Fruit fly (Drosophila melanogaster) whole organism, embryonic: Measurements from ENCODE around the gene mRpS2.

Experiments
- CG11085 ChIP-seq: fragments of 200-800 bp; sonication (Bioruptor generic); IDR thresholded peaks from 2 replicates; pipeline ENCODE4 v1.3.6; 2022; ENCODE audit warnings: missing biosample characterization, missing genetic modification characterization
- CG11504 ChIP-seq: fragments of 200-800 bp; sonication (Bioruptor generic); optimal IDR thresholded peaks from 3 replicates; lab custom pipeline; 2019; ENCODE audit warnings: missing biosample characterization, mild to moderate bottlenecking, missing genetic modification characterization, moderate library complexity
- CG11695 ChIP-seq: fragments of 200-800 bp; sonication (Bioruptor generic); IDR thresholded peaks from 3 replicates; pipeline ENCODE4 v1.3.6; 2022; ENCODE audit warnings: missing biosample characterization, missing genetic modification characterization
- CG12071 ChIP-seq: fragments of 200-800 bp; sonication (Bioruptor generic); optimal IDR thresholded peaks from 3 replicates; lab custom pipeline; 2018; ENCODE audit warnings: missing biosample characterization, mild to moderate bottlenecking, missing genetic modification characterization
- CG12104 ChIP-seq: fragments of 200-800 bp; sonication (Bioruptor generic); optimal IDR thresholded peaks from 3 replicates; lab custom pipeline; 2016; ENCODE audit warnings: missing biosample characterization, missing genetic modification characterization
- CG12769 ChIP-seq: fragments of 200-800 bp; sonication (Bioruptor generic); optimal IDR thresholded peaks from 2 replicates; lab custom pipeline; 2019; ENCODE audit warnings: missing biosample characterization, mild to moderate bottlenecking, missing genetic modification characterization, moderate library complexity
- CG14050 ChIP-seq: fragments of 200-800 bp; sonication (Bioruptor generic); IDR thresholded peaks from 3 replicates; pipeline ENCODE4 v1.3.6; 2022; ENCODE audit warnings: missing biosample characterization, missing genetic modification characterization
- CG14860 ChIP-seq: fragments of 200-800 bp; sonication (Bioruptor generic); IDR thresholded peaks from 3 replicates; pipeline ENCODE4 v1.3.6; 2022; ENCODE audit warnings: missing biosample characterization, missing genetic modification characterization; ENCODE audit not compliant: partially characterized antibody
- CG15601 ChIP-seq: fragments of 200-800 bp; sonication (Bioruptor generic); optimal IDR thresholded peaks from 3 replicates; lab custom pipeline; 2019; ENCODE audit warnings: missing biosample characterization, mild to moderate bottlenecking, missing genetic modification characterization, moderate library complexity
- CG15696 ChIP-seq: fragments of 200-800 bp; sonication (Bioruptor generic); optimal IDR thresholded peaks from 2 replicates; lab custom pipeline; 2019; ENCODE audit warnings: missing biosample characterization, mild to moderate bottlenecking, missing genetic modification characterization, moderate library complexity
- CG17385 ChIP-seq: fragments of 200-800 bp; sonication (Bioruptor generic); optimal IDR thresholded peaks from 3 replicates; lab custom pipeline; 2018; ENCODE audit warnings: missing biosample characterization, mild to moderate bottlenecking, missing genetic modification characterization
- CG17612 ChIP-seq: fragments of 200-800 bp; sonication (Bioruptor generic); IDR thresholded peaks from 2 replicates; pipeline ENCODE4 v1.3.6; 2022; ENCODE audit warnings: missing biosample characterization, missing genetic modification characterization
- CG1792 ChIP-seq: fragments of 200-800 bp; sonication (Bioruptor generic); optimal IDR thresholded peaks from 2 replicates; lab custom pipeline; 2016; ENCODE audit warnings: missing biosample characterization, missing genetic modification characterization
- CG1832 ChIP-seq: fragments of 200-800 bp; sonication (Bioruptor generic); optimal IDR thresholded peaks from 2 replicates; lab custom pipeline; 2017; ENCODE audit warnings: missing biosample characterization, mild to moderate bottlenecking, missing genetic modification characterization, inconsistent platforms
- CG18476 ChIP-seq: fragments of 200-800 bp; sonication (Bioruptor generic); optimal IDR thresholded peaks from 2 replicates; lab custom pipeline; 2016; ENCODE audit warnings: missing biosample characterization, mild to moderate bottlenecking, missing genetic modification characterization
- CG2678 ChIP-seq: fragments of 200-800 bp; sonication (Bioruptor generic); optimal IDR thresholded peaks from 3 replicates; lab custom pipeline; 2019; ENCODE audit warnings: missing biosample characterization, mild to moderate bottlenecking, missing genetic modification characterization, moderate library complexity
- CG30403 ChIP-seq: fragments of 200-800 bp; sonication (Bioruptor generic); optimal IDR thresholded peaks from 3 replicates; lab custom pipeline; 2016; ENCODE audit warnings: missing biosample characterization, missing genetic modification characterization
- CG34376 ChIP-seq: fragments of 200-800 bp; sonication (Bioruptor generic); optimal IDR thresholded peaks from 2 replicates; lab custom pipeline; 2018; ENCODE audit warnings: missing biosample characterization, mild to moderate bottlenecking, missing genetic modification characterization
- CG43689 ChIP-seq: fragments of 200-800 bp; sonication (Bioruptor generic); IDR thresholded peaks from 2 replicates; pipeline ENCODE4 v1.3.6; 2022; ENCODE audit warnings: missing biosample characterization, missing genetic modification characterization
- CG4404 ChIP-seq: fragments of 200-800 bp; sonication (Bioruptor generic); IDR thresholded peaks from 2 replicates; pipeline ENCODE4 v1.3.6; 2022; ENCODE audit warnings: missing biosample characterization, missing genetic modification characterization
- CG4424 ChIP-seq: fragments of 200-800 bp; sonication (Bioruptor generic); optimal IDR thresholded peaks from 3 replicates; lab custom pipeline; 2016; ENCODE audit warnings: missing biosample characterization, missing genetic modification characterization
- CG6175 ChIP-seq: fragments of 200-800 bp; sonication (Bioruptor generic); IDR thresholded peaks from 3 replicates; pipeline ENCODE4 v1.3.6; 2022; ENCODE audit warnings: missing biosample characterization, missing genetic modification characterization
- CG6689 ChIP-seq: fragments of 200-800 bp; sonication (Bioruptor generic); IDR thresholded peaks from 2 replicates; pipeline ENCODE4 v1.3.6; 2022; ENCODE audit warnings: missing biosample characterization, missing genetic modification characterization
- CG6854 ChIP-seq: fragments of 200-800 bp; sonication (Bioruptor generic); optimal IDR thresholded peaks from 3 replicates; lab custom pipeline; 2017; ENCODE audit warnings: missing biosample characterization, mild to moderate bottlenecking, missing genetic modification characterization
- CG8089 ChIP-seq: fragments of 200-800 bp; sonication (Bioruptor generic); optimal IDR thresholded peaks from 3 replicates; lab custom pipeline; 2016; ENCODE audit warnings: missing biosample characterization, missing genetic modification characterization
- CG9215 ChIP-seq: fragments of 200-800 bp; sonication (Bioruptor generic); IDR thresholded peaks from 2 replicates; pipeline ENCODE4 v1.3.6; 2022; ENCODE audit warnings: missing biosample characterization, missing genetic modification characterization
- CG9797 ChIP-seq: fragments of 200-800 bp; sonication (Bioruptor generic); optimal IDR thresholded peaks from 3 replicates; lab custom pipeline; 2018; ENCODE audit warnings: missing biosample characterization, mild to moderate bottlenecking, missing genetic modification characterization
- Drgx ChIP-seq: fragments of 200-800 bp; sonication (Bioruptor generic); IDR thresholded peaks from 2 replicates; pipeline ENCODE4 v1.3.6; 2022; ENCODE audit warnings: missing biosample characterization, missing genetic modification characterization
- Gug ChIP-seq: fragments of 200-800 bp; sonication (Bioruptor generic); IDR thresholded peaks from 4 replicates; pipeline ENCODE4 v1.3.6; 2022; ENCODE audit warnings: missing biosample characterization, missing genetic modification characterization
- HmgZ ChIP-seq: fragments of 200-800 bp; sonication (Bioruptor generic); optimal IDR thresholded peaks from 2 replicates; lab custom pipeline; 2018; ENCODE audit warnings: missing biosample characterization, mild to moderate bottlenecking, missing genetic modification characterization
- Hr3 ChIP-seq: fragments of 200-800 bp; sonication (Bioruptor generic); optimal IDR thresholded peaks from 3 replicates; lab custom pipeline; 2016; ENCODE audit warnings: missing biosample characterization, missing genetic modification characterization
- NK7.1 ChIP-seq: fragments of 200-800 bp; sonication (Bioruptor generic); optimal IDR thresholded peaks from 3 replicates; lab custom pipeline; 2016; ENCODE audit warnings: missing biosample characterization, missing genetic modification characterization
- Opbp ChIP-seq: fragments of 200-800 bp; sonication (Bioruptor generic); IDR thresholded peaks from 3 replicates; pipeline ENCODE4 v1.3.6; 2022; ENCODE audit warnings: missing biosample characterization, missing genetic modification characterization; ENCODE audit not compliant: partially characterized antibody
- Poxn ChIP-seq: fragments of 200-800 bp; sonication (Bioruptor generic); IDR thresholded peaks from 2 replicates; pipeline ENCODE4 v1.3.6; 2022; ENCODE audit warnings: missing biosample characterization, missing genetic modification characterization
- Ptx1 ChIP-seq: fragments of 200-800 bp; sonication (Bioruptor generic); IDR thresholded peaks from 2 replicates; pipeline ENCODE4 v1.3.6; 2022; ENCODE audit warnings: missing biosample characterization, missing genetic modification characterization
- Trl ChIP-seq, 3 experiments: fragments of >200 bp in 2 of 3; fragments of 200-800 bp in 1 of 3; sonication (Bioruptor generic) in 1 of 3; optimal IDR thresholded peaks; 2 replicates in 1 of 3; 3 replicates in 2 of 3; lab custom pipeline; 2016 to 2017; ENCODE audit warnings: missing biosample characterization in 1 of 3, missing genetic modification characterization in 1 of 3
- abd-A ChIP-seq: fragments of 200-800 bp; sonication (Bioruptor generic); optimal IDR thresholded peaks from 3 replicates; lab custom pipeline; 2019; ENCODE audit warnings: missing biosample characterization, mild to moderate bottlenecking, missing genetic modification characterization, moderate library complexity
- ase ChIP-seq: fragments of 200-800 bp; sonication (Bioruptor generic); IDR thresholded peaks from 3 replicates; pipeline ENCODE4 v1.3.6; 2022; ENCODE audit warnings: missing biosample characterization, missing genetic modification characterization
- bcd ChIP-seq: fragments of 200-800 bp; sonication (Bioruptor generic); optimal IDR thresholded peaks from 2 replicates; lab custom pipeline; 2017; ENCODE audit warnings: missing biosample characterization, mild to moderate bottlenecking, missing genetic modification characterization
- da ChIP-seq: fragments of 200-800 bp; sonication (Bioruptor generic); optimal IDR thresholded peaks from 2 replicates; lab custom pipeline; 2016; ENCODE audit warnings: missing biosample characterization, missing genetic modification characterization
- dysf ChIP-seq: fragments of 200-800 bp; sonication (Bioruptor generic); IDR thresholded peaks from 3 replicates; pipeline ENCODE4 v1.3.6; 2022; ENCODE audit warnings: missing biosample characterization, missing genetic modification characterization
- en ChIP-seq: fragments of 200-800 bp; sonication (Bioruptor generic); optimal IDR thresholded peaks from 2 replicates; lab custom pipeline; 2016; ENCODE audit warnings: missing biosample characterization, missing genetic modification characterization
- hkb ChIP-seq, 2 experiments: fragments of 200-800 bp in 1 of 2; fragments of >200 bp in 1 of 2; sonication (Bioruptor generic) in 1 of 2; IDR thresholded peaks in 1 of 2; optimal IDR thresholded peaks in 1 of 2; 2 replicates each; pipeline versions ENCODE4 v1.3.6 to Lab custom; 2017 to 2022; ENCODE audit warnings: missing biosample characterization in 1 of 2, missing genetic modification characterization in 1 of 2
- p53 ChIP-seq: fragments of 200-800 bp; sonication (Bioruptor generic); optimal IDR thresholded peaks from 2 replicates; lab custom pipeline; 2016; ENCODE audit warnings: missing biosample characterization, missing genetic modification characterization
- repo ChIP-seq: fragments of 200-800 bp; sonication (Bioruptor generic); optimal IDR thresholded peaks from 2 replicates; lab custom pipeline; 2016; ENCODE audit warnings: missing biosample characterization, missing genetic modification characterization
- sim ChIP-seq: fragments of 200-800 bp; sonication (Bioruptor generic); IDR thresholded peaks from 2 replicates; pipeline ENCODE4 v1.3.6; 2022; ENCODE audit warnings: missing biosample characterization, missing genetic modification characterization
- sisA ChIP-seq: fragments of 200-800 bp; sonication (Bioruptor generic); IDR thresholded peaks from 2 replicates; pipeline ENCODE4 v1.3.6; 2022; ENCODE audit warnings: missing biosample characterization, missing genetic modification characterization
- slbo ChIP-seq: fragments of 200-800 bp; sonication (Bioruptor generic); IDR thresholded peaks from 2 replicates; pipeline ENCODE4 v1.3.6; 2022; ENCODE audit warnings: missing biosample characterization, missing genetic modification characterization
- sob ChIP-seq: fragments of 200-800 bp; sonication (Bioruptor generic); IDR thresholded peaks from 2 replicates; pipeline ENCODE4 v1.3.6; 2022; ENCODE audit warnings: missing biosample characterization, missing genetic modification characterization
- ssp ChIP-seq: fragments of 200-800 bp; sonication (Bioruptor generic); IDR thresholded peaks from 2 replicates; pipeline ENCODE4 v1.3.6; 2022; ENCODE audit warnings: missing biosample characterization, missing genetic modification characterization
- stc ChIP-seq: fragments of 200-800 bp; sonication (Bioruptor generic); IDR thresholded peaks from 2 replicates; pipeline ENCODE4 v1.3.6; 2022; ENCODE audit warnings: missing biosample characterization, missing genetic modification characterization
- tgo ChIP-seq: fragments of 200-800 bp; sonication (Bioruptor generic); IDR thresholded peaks from 3 replicates; pipeline ENCODE4 v1.3.6; 2022; ENCODE audit warnings: missing biosample characterization, missing genetic modification characterization
- usp ChIP-seq: fragments of >200 bp; optimal IDR thresholded peaks from 2 replicates; lab custom pipeline; 2017; ENCODE audit warnings: missing biosample characterization, missing genetic modification characterization

mRpS2 gene

DNA sequence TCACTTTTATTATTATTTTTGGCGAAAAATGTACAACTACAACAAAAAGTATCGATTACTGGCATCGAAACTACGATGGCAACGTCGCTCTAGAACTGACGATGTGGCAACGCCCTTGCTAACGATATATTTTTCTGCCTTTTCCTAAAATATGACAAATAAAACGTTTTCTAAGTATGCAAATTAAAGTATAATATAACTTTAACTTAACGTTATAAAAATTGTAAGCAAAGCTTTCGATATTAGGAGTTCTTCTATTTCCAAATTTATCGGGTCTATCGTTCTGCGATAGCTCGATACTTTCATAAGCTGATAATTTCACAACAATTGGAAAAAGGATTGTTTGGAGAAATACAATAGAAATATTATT is 32.8 kb upstream of the mRpS2 start, which contains the start of the genes Cf2 and CG3008 (continued):
- TF ChIP-seq CG4404 = no peak
- no peak for TF ChIP-seq CG43689 (GFP tag; lab: Robert Waterston, UW)
- TF ChIP-seq hkb (optimal IDR thresholded peaks at IDR 0.05; lab: Kevin White, UChicago) = no peak
- TF ChIP-seq hkb (GFP tag; IDR thresholded peaks at IDR 0.05; lab: Robert Waterston, UW) = no peak
- no peak for TF ChIP-seq ssp (GFP tag; lab: Robert Waterston, UW)
- TF ChIP-seq CG8089 = no peak
- TF ChIP-seq CG11085 (GFP tag; lab: Robert Waterston, UW) = no peak
- TF ChIP-seq sisA (GFP tag; lab: Robert Waterston, UW) = no peak
- TF ChIP-seq p53 (GFP tag; lab: Kevin White, UChicago) = no peak
- TF ChIP-seq abd-A (tag; lab: Kevin White, UChicago) = no peak
- no peak for TF ChIP-seq CG1792 (GFP tag; lab: Kevin White, UChicago)
- no peak for TF ChIP-seq Gug
- TF ChIP-seq Hr3 (GFP tag; lab: Kevin White, UChicago) = no peak
- no peak for TF ChIP-seq NK7.1 (GFP tag; lab: Kevin White, UChicago)
- TF ChIP-seq CG11504 (tag; lab: Kevin White, UChicago) = no peak
- TF ChIP-seq CG12104 = no peak
- TF ChIP-seq en (GFP tag; lab: Kevin White, UChicago) = no peak
- no peak for TF ChIP-seq ase (GFP tag; lab: Robert Waterston, UW)
- TF ChIP-seq CG34376 (GFP tag; lab: Kevin White, UChicago) = no peak
- TF ChIP-seq CG30403 (GFP tag; lab: Kevin White, UChicago) = peak; percentile 19
- peak; percentile 72 for TF ChIP-seq Opbp (GFP tag; lab: Robert Waterston, UW)
- no peak for TF ChIP-seq Poxn
- TF ChIP-seq CG6854 = no peak
- no peak for TF ChIP-seq CG17612 (GFP tag; lab: Robert Waterston, UW)
- TF ChIP-seq CG15696 (tag; lab: Kevin White, UChicago) = no peak
- no peak for TF ChIP-seq CG11695
- TF ChIP-seq CG9215 (GFP tag; lab: Robert Waterston, UW) = no peak
- TF ChIP-seq usp (GFP tag; lab: Kevin White, UChicago) = no peak
- no peak for TF ChIP-seq CG17385 (GFP tag; lab: Kevin White, UChicago)
- peak; percentile 82; the same call in 2 of the 3 replicates for TF ChIP-seq CG14860 (GFP tag; lab: Robert Waterston, UW)
- no peak for TF ChIP-seq repo (GFP tag; lab: Kevin White, UChicago)
- TF ChIP-seq Ptx1 (GFP tag; lab: Robert Waterston, UW) = no peak
- no peak for TF ChIP-seq HmgZ (tag; lab: Kevin White, UChicago)
- no peak for TF ChIP-seq dysf (GFP tag; lab: Robert Waterston, UW)
- no peak for TF ChIP-seq CG18476 (GFP tag; lab: Kevin White, UChicago)
- no peak for TF ChIP-seq slbo (GFP tag; lab: Robert Waterston, UW)
- no peak for TF ChIP-seq tgo (GFP tag; lab: Robert Waterston, UW)
- TF ChIP-seq CG12769 = no peak
- TF ChIP-seq bcd = no peak
- peak; percentile 3 for TF ChIP-seq CG4424 (GFP tag; lab: Kevin White, UChicago)
- TF ChIP-seq CG14050 (GFP tag; lab: Robert Waterston, UW) = no peak
- peak; percentile 42 for TF ChIP-seq CG9797 (GFP tag; lab: Kevin White, UChicago)
- TF ChIP-seq stc (GFP tag; lab: Robert Waterston, UW) = no peak
- no peak for TF ChIP-seq sim (GFP tag; lab: Robert Waterston, UW)
- TF ChIP-seq sob (GFP tag; lab: Robert Waterston, UW) = no peak
- TF ChIP-seq da = no peak
- no peak for TF ChIP-seq CG6175 (GFP tag; lab: Robert Waterston, UW)
- no peak for TF ChIP-seq CG12071 (GFP tag; lab: Kevin White, UChicago)
- no peak for TF ChIP-seq Drgx (GFP tag; lab: Robert Waterston, UW)
- peak; percentile 19 for TF ChIP-seq CG15601 (tag; lab: Kevin White, UChicago)
- no peak for TF ChIP-seq CG6689 (GFP tag; lab: Robert Waterston, UW)
- no peak for TF ChIP-seq Trl (optimal IDR thresholded peaks at IDR 0.05; lab: Kevin White, UChicago)
- no peak for TF ChIP-seq Trl (GFP tag; optimal IDR thresholded peaks at IDR 0.05; lab: Kevin White, UChicago)
- no peak for TF ChIP-seq CG2678
- no peak for TF ChIP-seq CG1832 (GFP tag; lab: Kevin White, UChicago)
